Worm (Caenorhabditis elegans) whole organism, L1 larva: Measurements from ENCODE around the gene C16C10.13.

Source experiments
- Y116A8C.19 ChIP-seq: sonication (generic microtip); optimal IDR thresholded peaks from 2 replicates; lab custom pipeline; 2016; ENCODE audit warnings: missing compliant biosample characterization, missing genetic modification characterization, borderline replicate concordance
- lin-13 ChIP-seq: fragments of 150-350 bp; optimal IDR thresholded peaks from 2 replicates; lab custom pipeline; 2014; ENCODE audit warnings: missing biosample characterization, missing genetic modification reagents, missing genetic modification characterization

ce11 chrIII:4170903-4171377 lies 5.3 kb upstream of the C16C10.13 start, which contains the start of the genes rnf-121 and C16C10.4:
- TF ChIP-seq Y116A8C.19 (tag; lab: Kevin White, UChicago) = no peak
- no peak for TF ChIP-seq lin-13 (GFP tag; lab: Kevin White, UChicago)
